Fruit fly (Drosophila melanogaster) whole organism, embryonic: ENCODE data around the gene CG10750.

ENCODE experiments used
- Aef1 ChIP-seq: fragments of 200-800 bp; sonication (Bioruptor generic); IDR thresholded peaks from 3 replicates; pipeline ENCODE4 v1.3.6; 2022; ENCODE audit warnings: missing biosample characterization, missing genetic modification characterization
- Atf6 ChIP-seq: fragments of 200-800 bp; sonication (Bioruptor generic); IDR thresholded peaks from 2 replicates; pipeline ENCODE4 v1.3.6; 2022; ENCODE audit warnings: missing biosample characterization, missing genetic modification characterization
- CG10209 ChIP-seq: fragments of 200-800 bp; sonication (Bioruptor generic); optimal IDR thresholded peaks from 3 replicates; lab custom pipeline; 2017; ENCODE audit warnings: missing biosample characterization, mild to moderate bottlenecking, missing genetic modification characterization, missing genetic modification reagents
- CG10543 ChIP-seq: fragments of 200-800 bp; sonication (Bioruptor generic); optimal IDR thresholded peaks from 3 replicates; lab custom pipeline; 2017; ENCODE audit warnings: missing biosample characterization, mild to moderate bottlenecking, missing genetic modification characterization, moderate library complexity
- CG10654 ChIP-seq: fragments of 200-800 bp; sonication (Bioruptor generic); optimal IDR thresholded peaks from 2 replicates; lab custom pipeline; 2016; ENCODE audit warnings: missing biosample characterization, missing genetic modification characterization
- CG12236 ChIP-seq: fragments of 200-800 bp; sonication (Bioruptor generic); optimal IDR thresholded peaks from 2 replicates; lab custom pipeline; 2016; ENCODE audit warnings: missing biosample characterization, missing genetic modification characterization
- CG2202 ChIP-seq: fragments of 200-800 bp; sonication (Bioruptor generic); optimal IDR thresholded peaks from 2 replicates; lab custom pipeline; 2018; ENCODE audit warnings: missing biosample characterization, mild to moderate bottlenecking, missing genetic modification characterization
- CG31224 ChIP-seq: fragments of 200-800 bp; sonication (Bioruptor generic); IDR thresholded peaks from 2 replicates; pipeline ENCODE4 v1.3.6; 2022; ENCODE audit warnings: missing biosample characterization, missing genetic modification characterization
- CG32772 ChIP-seq: fragments of 200-800 bp; sonication (Bioruptor generic); IDR thresholded peaks from 2 replicates; pipeline ENCODE4 v1.3.6; 2022; ENCODE audit warnings: missing biosample characterization, missing genetic modification characterization
- CG3407 ChIP-seq: fragments of 200-800 bp; sonication (Bioruptor generic); optimal IDR thresholded peaks from 2 replicates; lab custom pipeline; 2018; ENCODE audit warnings: missing biosample characterization, mild to moderate bottlenecking, missing genetic modification characterization
- CG4360 ChIP-seq: fragments of 200-800 bp; sonication (Bioruptor generic); IDR thresholded peaks from 2 replicates; pipeline ENCODE4 v1.3.6; 2022; ENCODE audit warnings: missing biosample characterization, missing genetic modification characterization
- CG4854 ChIP-seq: fragments of 200-800 bp; sonication (Bioruptor generic); optimal IDR thresholded peaks from 2 replicates; lab custom pipeline; 2016; ENCODE audit warnings: missing biosample characterization, missing genetic modification characterization, inconsistent platforms
- CG5245 ChIP-seq: fragments of 200-800 bp; sonication (Bioruptor generic); optimal IDR thresholded peaks from 3 replicates; lab custom pipeline; 2016; ENCODE audit warnings: missing biosample characterization, missing genetic modification characterization
- CG6813 ChIP-seq: fragments of 200-800 bp; sonication (Bioruptor generic); optimal IDR thresholded peaks from 2 replicates; lab custom pipeline; 2017; ENCODE audit warnings: missing biosample characterization, missing genetic modification characterization, mild to moderate bottlenecking, moderate library complexity, missing genetic modification reagents
- CG7372 ChIP-seq: fragments of 200-800 bp; sonication (Bioruptor generic); IDR thresholded peaks from 2 replicates; pipeline ENCODE4 v1.3.6; 2022; ENCODE audit warnings: missing biosample characterization, missing genetic modification characterization
- CG7839 ChIP-seq: fragments of 200-800 bp; sonication (Bioruptor generic); optimal IDR thresholded peaks from 3 replicates; lab custom pipeline; 2018; ENCODE audit warnings: missing biosample characterization, mild to moderate bottlenecking, missing genetic modification characterization, moderate library complexity
- CG8089 ChIP-seq: fragments of 200-800 bp; sonication (Bioruptor generic); optimal IDR thresholded peaks from 3 replicates; lab custom pipeline; 2016; ENCODE audit warnings: missing biosample characterization, missing genetic modification characterization
- CG8478 ChIP-seq: fragments of >200 bp; optimal IDR thresholded peaks from 2 replicates; lab custom pipeline; 2018
- Dek ChIP-seq: fragments of 200-800 bp; sonication (Bioruptor generic); optimal IDR thresholded peaks from 3 replicates; lab custom pipeline; 2019; ENCODE audit warnings: missing biosample characterization, mild to moderate bottlenecking, missing genetic modification characterization, moderate library complexity
- Dfd ChIP-seq, 2 experiments: fragments of >200 bp; optimal IDR thresholded peaks; 2 replicates each; lab custom pipeline; 2017; ENCODE audit warnings: missing biosample characterization in 2 of 2, missing genetic modification characterization in 2 of 2
- Elba2 ChIP-seq: fragments of 200-800 bp; sonication (Bioruptor generic); optimal IDR thresholded peaks from 3 replicates; lab custom pipeline; 2016; ENCODE audit warnings: missing biosample characterization, missing genetic modification characterization
- HLH3B ChIP-seq: fragments of 200-800 bp; sonication (Bioruptor generic); IDR thresholded peaks from 2 replicates; pipeline ENCODE4 v1.3.6; 2022; ENCODE audit warnings: missing biosample characterization, missing genetic modification characterization
- HLHmδ ChIP-seq: fragments of 200-800 bp; sonication (Bioruptor generic); optimal IDR thresholded peaks from 2 replicates; lab custom pipeline; 2018; ENCODE audit warnings: missing biosample characterization, mild to moderate bottlenecking, missing genetic modification characterization, moderate library complexity
- Hr3 ChIP-seq: fragments of 200-800 bp; sonication (Bioruptor generic); optimal IDR thresholded peaks from 3 replicates; lab custom pipeline; 2016; ENCODE audit warnings: missing biosample characterization, missing genetic modification characterization
- Hr78 ChIP-seq, 2 experiments: fragments of 200-800 bp in 1 of 2; fragments of >200 bp in 1 of 2; sonication (Bioruptor generic) in 1 of 2; optimal IDR thresholded peaks; 2 replicates each; lab custom pipeline; 2017 to 2019; ENCODE audit warnings: missing biosample characterization in 2 of 2, missing genetic modification characterization in 2 of 2, mild to moderate bottlenecking in 1 of 2, moderate library complexity in 1 of 2
- Hsf ChIP-seq: fragments of 200-800 bp; sonication (Bioruptor generic); optimal IDR thresholded peaks from 3 replicates; lab custom pipeline; 2016; ENCODE audit warnings: missing biosample characterization, missing genetic modification characterization
- Lpt ChIP-seq: fragments of >200 bp; optimal IDR thresholded peaks from 2 replicates; lab custom pipeline; 2018; ENCODE audit warnings: missing biosample characterization, missing genetic modification characterization
- MTF-1 ChIP-seq: fragments of 200-800 bp; sonication (Bioruptor generic); optimal IDR thresholded peaks from 2 replicates; lab custom pipeline; 2018; ENCODE audit warnings: missing biosample characterization, mild to moderate bottlenecking, missing genetic modification characterization, borderline replicate concordance
- Myb ChIP-seq: fragments of 200-800 bp; sonication (Bioruptor generic); optimal IDR thresholded peaks from 2 replicates; lab custom pipeline; 2016; ENCODE audit warnings: missing biosample characterization, missing genetic modification characterization
- Neu2 ChIP-seq: fragments of 200-800 bp; sonication (Bioruptor generic); optimal IDR thresholded peaks from 3 replicates; lab custom pipeline; 2016; ENCODE audit warnings: missing biosample characterization, missing genetic modification characterization, borderline replicate concordance
- Sry-β ChIP-seq: fragments of 200-800 bp; sonication (Bioruptor generic); optimal IDR thresholded peaks from 2 replicates; lab custom pipeline; 2018; ENCODE audit warnings: missing biosample characterization, mild to moderate bottlenecking, missing genetic modification characterization, moderate library complexity
- bab2 ChIP-seq: fragments of 200-800 bp; sonication (Bioruptor generic); optimal IDR thresholded peaks from 2 replicates; lab custom pipeline; 2016; ENCODE audit warnings: missing biosample characterization, missing genetic modification characterization
- cas ChIP-seq: fragments of 200-800 bp; sonication (Bioruptor generic); IDR thresholded peaks from 2 replicates; pipeline ENCODE4 v1.3.6; 2022; ENCODE audit warnings: missing biosample characterization, missing genetic modification characterization
- chinmo ChIP-seq: fragments of 200-800 bp; sonication (Bioruptor generic); IDR thresholded peaks from 4 replicates; pipeline ENCODE4 v1.3.6; 2022; ENCODE audit warnings: missing biosample characterization, missing genetic modification characterization; ENCODE audit not compliant: partially characterized antibody
- crc ChIP-seq: fragments of 200-800 bp; sonication (Bioruptor generic); optimal IDR thresholded peaks from 2 replicates; lab custom pipeline; 2016; ENCODE audit warnings: missing biosample characterization, missing genetic modification characterization
- da ChIP-seq: fragments of 200-800 bp; sonication (Bioruptor generic); optimal IDR thresholded peaks from 2 replicates; lab custom pipeline; 2016; ENCODE audit warnings: missing biosample characterization, missing genetic modification characterization
- dan ChIP-seq: fragments of 200-800 bp; sonication (Bioruptor generic); IDR thresholded peaks from 2 replicates; pipeline ENCODE4 v1.3.6; 2022; ENCODE audit warnings: missing biosample characterization, missing genetic modification characterization
- dati ChIP-seq: fragments of 200-800 bp; sonication (Bioruptor generic); IDR thresholded peaks from 2 replicates; pipeline ENCODE4 v1.3.6; 2022; ENCODE audit warnings: missing biosample characterization, missing genetic modification characterization
- esg ChIP-seq: fragments of 200-800 bp; sonication (Bioruptor generic); conservative IDR thresholded peaks from 2 replicates; pipeline ENCODE4 v1.3.6; 2022; ENCODE audit warnings: missing biosample characterization, missing genetic modification characterization
- fd102C ChIP-seq: fragments of 200-800 bp; sonication (Bioruptor generic); optimal IDR thresholded peaks from 2 replicates; lab custom pipeline; 2018; ENCODE audit warnings: missing biosample characterization, mild to moderate bottlenecking, missing genetic modification characterization, moderate library complexity
- fd64A ChIP-seq: fragments of 200-800 bp; sonication (Bioruptor generic); optimal IDR thresholded peaks from 3 replicates; lab custom pipeline; 2018; ENCODE audit warnings: missing biosample characterization, mild to moderate bottlenecking, missing genetic modification characterization
- grau ChIP-seq: fragments of 200-800 bp; optimal IDR thresholded peaks from 3 replicates; lab custom pipeline; 2019; ENCODE audit warnings: missing biosample characterization, mild to moderate bottlenecking, missing genetic modification characterization, moderate library complexity
- ind ChIP-seq: fragments of 200-800 bp; sonication (Bioruptor generic); optimal IDR thresholded peaks from 3 replicates; lab custom pipeline; 2016; ENCODE audit warnings: missing biosample characterization, missing genetic modification characterization
- lola ChIP-seq, 3 experiments: fragments of >200 bp in 2 of 3; fragments of 200-800 bp in 1 of 3; sonication (Bioruptor generic) in 1 of 3; optimal IDR thresholded peaks; 2 replicates each; lab custom pipeline; 2017 to 2019; ENCODE audit warnings: missing biosample characterization in 3 of 3, missing genetic modification characterization in 3 of 3, mild to moderate bottlenecking in 1 of 3, moderate library complexity in 1 of 3
- lov ChIP-seq, 2 experiments: fragments of 200-800 bp in 1 of 2; fragments of >200 bp in 1 of 2; sonication (Bioruptor generic) in 1 of 2; IDR thresholded peaks in 1 of 2; optimal IDR thresholded peaks in 1 of 2; 2 replicates in 1 of 2; 3 replicates in 1 of 2; pipeline versions ENCODE4 v1.3.6 to Lab custom; 2017 to 2022; ENCODE audit warnings: missing biosample characterization in 1 of 2, missing genetic modification characterization in 1 of 2
- mirr ChIP-seq: fragments of 200-800 bp; sonication (Bioruptor generic); optimal IDR thresholded peaks from 3 replicates; lab custom pipeline; 2018; ENCODE audit warnings: missing biosample characterization, mild to moderate bottlenecking, missing genetic modification characterization
- sug ChIP-seq: fragments of 200-800 bp; optimal IDR thresholded peaks from 2 replicates; lab custom pipeline; 2019; ENCODE audit warnings: missing biosample characterization, mild to moderate bottlenecking, missing genetic modification characterization, moderate library complexity
- tgo ChIP-seq: fragments of 200-800 bp; sonication (Bioruptor generic); IDR thresholded peaks from 3 replicates; pipeline ENCODE4 v1.3.6; 2022; ENCODE audit warnings: missing biosample characterization, missing genetic modification characterization
- trh ChIP-seq: fragments of 200-800 bp; sonication (Bioruptor generic); optimal IDR thresholded peaks from 2 replicates; lab custom pipeline; 2016; ENCODE audit warnings: missing biosample characterization, missing genetic modification characterization
- usp ChIP-seq: fragments of >200 bp; optimal IDR thresholded peaks from 2 replicates; lab custom pipeline; 2017; ENCODE audit warnings: missing biosample characterization, missing genetic modification characterization
- zfh2 ChIP-seq: fragments of 200-800 bp; sonication (Bioruptor generic); optimal IDR thresholded peaks from 2 replicates; lab custom pipeline; 2016; ENCODE audit warnings: missing biosample characterization, missing genetic modification characterization

Gene CG10750

dm6 chr2L:19342018-19342417 is 42.0 kb downstream of the CG10750 start (continued):
- TF ChIP-seq lola (GFP tag; optimal IDR thresholded peaks at IDR 0.05; lab: Kevin White, UChicago) (peak in 1 of 3 experiments; percentile 68), CG31224 (no peak), Hsf (GFP tag; lab: Kevin White, UChicago) (no peak), CG7839 (tag; lab: Kevin White, UChicago) (peak; percentile 42), CG8089 (no peak), ind (no peak), Hr78 (GFP tag; optimal IDR thresholded peaks at IDR 0.05; lab: Kevin White, UChicago) (no peak), CG32772 (GFP tag; lab: Robert Waterston, UW) (peak; percentile 46; the same call in 1 of the 2 replicates), Neu2 (GFP tag; lab: Kevin White, UChicago) (no peak), Elba2 (GFP tag; lab: Kevin White, UChicago) (no peak), fd102C (GFP tag; lab: Kevin White, UChicago) (no peak), CG4854 (GFP tag; lab: Kevin White, UChicago) (no peak), CG4360 (GFP tag; lab: Robert Waterston, UW) (0 out of 2 replicates have a peak, but pooled peaks have one; percentile 12), CG7372 (GFP tag; lab: Robert Waterston, UW) (no peak), CG10209 (GFP tag; lab: Kevin White, UChicago) (peak; percentile 37), mirr (GFP tag; lab: Kevin White, UChicago) (no peak), bab2 (GFP tag; lab: Kevin White, UChicago) (peak; percentile 29), Hr3 (GFP tag; lab: Kevin White, UChicago) (peak; percentile 26), HLHmδ (GFP tag; lab: Kevin White, UChicago) (no peak), sug (tag; lab: Kevin White, UChicago) (no peak), CG6813 (no peak), Sry-β (GFP tag; lab: Kevin White, UChicago) (no peak), CG10654 (GFP tag; lab: Kevin White, UChicago) (peak; percentile 21), Dek (tag; lab: Kevin White, UChicago) (no peak), esg (0 out of 2 replicates have a peak, but pooled peaks have one; percentile 13), trh (no peak), usp (GFP tag; lab: Kevin White, UChicago) (no peak), HLH3B (GFP tag; lab: Robert Waterston, UW) (no peak), grau (peak; percentile 48), da (no peak), tgo (no peak), CG12236 (GFP tag; lab: Kevin White, UChicago) (peak; percentile 25), dati (GFP tag; lab: Robert Waterston, UW) (no peak), fd64A (GFP tag; lab: Kevin White, UChicago) (peak; percentile 20), lov (optimal IDR thresholded peaks at IDR 0.05; lab: Kevin White, UChicago) (no peak), lov (GFP tag; IDR thresholded peaks at IDR 0.05; lab: Robert Waterston, UW) (0 out of 3 replicates have a peak, but pooled peaks have one; percentile 46), CG10543 (GFP tag; lab: Kevin White, UChicago) (no peak), MTF-1 (GFP tag; lab: Kevin White, UChicago) (no peak), zfh2 (GFP tag; lab: Kevin White, UChicago) (no peak), Dfd (GFP tag; optimal IDR thresholded peaks at IDR 0.05; lab: Kevin White, UChicago) (no peak), chinmo (GFP tag; lab: Robert Waterston, UW) (no peak), crc (no peak), Atf6 (GFP tag; lab: Robert Waterston, UW) (no peak), CG8478 (lab: Kevin White, UChicago) (no peak), dan (no peak), Myb (GFP tag; lab: Kevin White, UChicago) (no peak), Lpt (GFP tag; lab: Kevin White, UChicago) (no peak), CG5245 (no peak), CG2202 (tag; lab: Kevin White, UChicago) (peak; percentile 51), Aef1 (GFP tag; lab: Robert Waterston, UW) (no peak), CG3407 (GFP tag; lab: Kevin White, UChicago) (peak; percentile 41), cas (GFP tag; lab: Robert Waterston, UW) (no peak)
